Fruit fly (Drosophila melanogaster) whole organism, adult: ENCODE results near the gene Tssk.

Experiments used
- CG11617 ChIP-seq: fragments of 200-800 bp; sonication (Bioruptor generic); optimal IDR thresholded peaks from 2 replicates; lab custom pipeline; 2017; ENCODE audit warnings: mild to moderate bottlenecking, missing biosample characterization, missing genetic modification reagents, missing genetic modification characterization
- CG12768 ChIP-seq: fragments of 200-800 bp; sonication (Bioruptor generic); optimal IDR thresholded peaks from 2 replicates; lab custom pipeline; 2017; ENCODE audit warnings: missing biosample characterization, missing genetic modification characterization, mild to moderate bottlenecking, moderate library complexity, missing genetic modification reagents
- CG14711 ChIP-seq: fragments of 200-800 bp; sonication (Bioruptor generic); optimal IDR thresholded peaks from 2 replicates; lab custom pipeline; 2018; ENCODE audit warnings: missing biosample characterization, mild to moderate bottlenecking, missing genetic modification characterization, moderate library complexity
- CG1620 ChIP-seq: fragments of 200-800 bp; sonication (Bioruptor generic); optimal IDR thresholded peaks from 2 replicates; lab custom pipeline; 2016; ENCODE audit warnings: missing biosample characterization, missing genetic modification characterization
- CG33017 ChIP-seq: fragments of 200-800 bp; sonication (Bioruptor generic); optimal IDR thresholded peaks from 2 replicates; lab custom pipeline; 2018; ENCODE audit warnings: missing biosample characterization, mild to moderate bottlenecking, missing genetic modification characterization, moderate library complexity
- CG5204 ChIP-seq: fragments of 200-800 bp; sonication (Bioruptor generic); optimal IDR thresholded peaks from 2 replicates; lab custom pipeline; 2016; ENCODE audit warnings: missing biosample characterization, missing genetic modification characterization
- CG7045 ChIP-seq: fragments of 200-800 bp; sonication (Bioruptor generic); optimal IDR thresholded peaks from 2 replicates; lab custom pipeline; 2017; ENCODE audit warnings: missing biosample characterization, mild to moderate bottlenecking, missing genetic modification characterization
- CG7101 ChIP-seq: fragments of 200-800 bp; sonication (Bioruptor generic); optimal IDR thresholded peaks from 2 replicates; lab custom pipeline; 2018; ENCODE audit warnings: missing biosample characterization, mild to moderate bottlenecking, missing genetic modification characterization, moderate library complexity
- Crg-1 ChIP-seq: fragments of 200-800 bp; sonication (Bioruptor generic); optimal IDR thresholded peaks from 2 replicates; lab custom pipeline; 2016; ENCODE audit warnings: missing biosample characterization, missing genetic modification characterization
- Mnt ChIP-seq: fragments of 200-800 bp; sonication (Bioruptor generic); optimal IDR thresholded peaks from 2 replicates; lab custom pipeline; 2016; ENCODE audit warnings: missing biosample characterization, mild to moderate bottlenecking, missing genetic modification characterization
- bab1 ChIP-seq: fragments of 200-800 bp; sonication (Bioruptor generic); optimal IDR thresholded peaks from 3 replicates; lab custom pipeline; 2019; ENCODE audit warnings: missing biosample characterization, mild to moderate bottlenecking, missing genetic modification characterization, moderate library complexity
- cnc ChIP-seq, 2 experiments: fragments of >200 bp; optimal IDR thresholded peaks; 2 replicates each; lab custom pipeline; 2017
- kay ChIP-seq: fragments of 200-800 bp; sonication (Bioruptor generic); peaks from one replicate; lab custom pipeline; 2016; ENCODE audit warnings: missing biosample characterization, missing genetic modification characterization, borderline replicate concordance
- ovo ChIP-seq: fragments of 200-800 bp; sonication (Bioruptor generic); optimal IDR thresholded peaks from 2 replicates; lab custom pipeline; 2016; ENCODE audit warnings: missing biosample characterization, missing genetic modification characterization
- pad ChIP-seq: fragments of 200-800 bp; sonication (Bioruptor generic); optimal IDR thresholded peaks from 3 replicates; lab custom pipeline; 2017; ENCODE audit warnings: missing biosample characterization, missing genetic modification characterization, mild to moderate bottlenecking, moderate library complexity, missing genetic modification reagents
- tj ChIP-seq: fragments of 200-800 bp; sonication (Bioruptor generic); optimal IDR thresholded peaks from 3 replicates; lab custom pipeline; 2017; ENCODE audit warnings: missing biosample characterization, mild to moderate bottlenecking, missing genetic modification characterization, moderate library complexity
- toe ChIP-seq: fragments of 200-800 bp; sonication (Bioruptor generic); optimal IDR thresholded peaks from 2 replicates; lab custom pipeline; 2016; ENCODE audit warnings: missing biosample characterization, missing genetic modification characterization

Gene Tssk

dm6 chr3R:18643646-18644045, 45.2 kb downstream of the Tssk start:
- no peak for TF ChIP-seq Mnt
- TF ChIP-seq Crg-1 (GFP tag; lab: Kevin White, UChicago) = no peak
- TF ChIP-seq CG14711 (tag; lab: Kevin White, UChicago) = no peak
- TF ChIP-seq CG33017 = no peak
- TF ChIP-seq CG7045 (GFP tag; lab: Kevin White, UChicago) = no peak
- no peak for TF ChIP-seq toe (GFP tag; lab: Kevin White, UChicago)
- no peak for TF ChIP-seq ovo (GFP tag; lab: Kevin White, UChicago)
- no peak for TF ChIP-seq CG12768 (GFP tag; lab: Kevin White, UChicago)
- TF ChIP-seq CG7101 (tag; lab: Kevin White, UChicago) = no peak
- TF ChIP-seq tj (GFP tag; lab: Kevin White, UChicago) = no peak
- TF ChIP-seq CG1620 (GFP tag; lab: Kevin White, UChicago) = no peak
- no peak for TF ChIP-seq pad (GFP tag; lab: Kevin White, UChicago)
- no peak for TF ChIP-seq bab1 (GFP tag; lab: Kevin White, UChicago)
- no peak for TF ChIP-seq cnc (optimal IDR thresholded peaks at IDR 0.05; lab: Kevin White, UChicago)
- no peak for TF ChIP-seq CG11617 (GFP tag; lab: Kevin White, UChicago)
- TF ChIP-seq kay (GFP tag; lab: Kevin White, UChicago) = no peak
- TF ChIP-seq CG5204 (GFP tag; lab: Kevin White, UChicago) = no peak
